Fruit fly (Drosophila melanogaster) whole organism, pupa: ENCODE results near the gene CG32075.

Source experiments
- CG10348 ChIP-seq: fragments of 200-800 bp; sonication (Bioruptor generic); IDR thresholded peaks from 2 replicates; pipeline ENCODE4 v1.3.6; 2022; ENCODE audit warnings: missing biosample characterization, missing genetic modification characterization
- CG12605 ChIP-seq: fragments of 200-800 bp; sonication (Bioruptor generic); IDR thresholded peaks from 2 replicates; pipeline ENCODE4 v1.3.6; 2022; ENCODE audit warnings: missing biosample characterization, missing genetic modification characterization
- CG13204 ChIP-seq: fragments of 200-800 bp; sonication (Bioruptor generic); optimal IDR thresholded peaks from 2 replicates; lab custom pipeline; 2018; ENCODE audit warnings: missing biosample characterization, mild to moderate bottlenecking, missing genetic modification characterization, moderate library complexity
- CG14655 ChIP-seq: fragments of 200-800 bp; sonication (Bioruptor generic); optimal IDR thresholded peaks from 3 replicates; lab custom pipeline; 2017; ENCODE audit warnings: mild to moderate bottlenecking, missing biosample characterization, missing genetic modification reagents, missing genetic modification characterization
- CG15710 ChIP-seq: fragments of 200-800 bp; sonication (Bioruptor generic); optimal IDR thresholded peaks from 2 replicates; lab custom pipeline; 2018; ENCODE audit warnings: missing biosample characterization, mild to moderate bottlenecking, missing genetic modification characterization, moderate library complexity
- CG17806 ChIP-seq: fragments of 200-800 bp; sonication (Bioruptor generic); optimal IDR thresholded peaks from 2 replicates; lab custom pipeline; 2018; ENCODE audit warnings: missing biosample characterization, mild to moderate bottlenecking, missing genetic modification characterization, moderate library complexity
- CG32121 ChIP-seq: fragments of 200-800 bp; sonication (Bioruptor generic); IDR thresholded peaks from 2 replicates; pipeline ENCODE4 v1.3.6; 2022; ENCODE audit warnings: missing biosample characterization, missing genetic modification characterization
- CG34367 ChIP-seq: fragments of 200-800 bp; sonication (Bioruptor generic); optimal IDR thresholded peaks from 2 replicates; lab custom pipeline; 2018; ENCODE audit warnings: missing biosample characterization, mild to moderate bottlenecking, missing genetic modification characterization
- CG4496 ChIP-seq: fragments of 200-800 bp; sonication (Bioruptor generic); IDR thresholded peaks from 3 replicates; pipeline ENCODE4 v1.3.6; 2022; ENCODE audit warnings: missing biosample characterization, missing genetic modification characterization
- CG8159 ChIP-seq: fragments of 200-800 bp; sonication (Bioruptor generic); optimal IDR thresholded peaks from 3 replicates; lab custom pipeline; 2018; ENCODE audit warnings: missing biosample characterization, mild to moderate bottlenecking, missing genetic modification characterization, moderate library complexity
- CG8301 ChIP-seq: fragments of 200-800 bp; sonication (Bioruptor generic); optimal IDR thresholded peaks from 2 replicates; lab custom pipeline; 2018; ENCODE audit warnings: missing biosample characterization, mild to moderate bottlenecking, missing genetic modification characterization
- CG9948 ChIP-seq: fragments of 200-800 bp; sonication (Bioruptor generic); optimal IDR thresholded peaks from 2 replicates; lab custom pipeline; 2018; ENCODE audit warnings: missing biosample characterization, mild to moderate bottlenecking, missing genetic modification characterization, moderate library complexity
- D1 ChIP-seq: fragments of 200-800 bp; sonication (Bioruptor generic); optimal IDR thresholded peaks from 2 replicates; lab custom pipeline; 2018; ENCODE audit warnings: missing biosample characterization, mild to moderate bottlenecking, missing genetic modification characterization, moderate library complexity
- EcR ChIP-seq: fragments of 200-800 bp; sonication (Bioruptor generic); optimal IDR thresholded peaks from 3 replicates; lab custom pipeline; 2019; ENCODE audit warnings: missing biosample characterization, missing genetic modification characterization, mild to moderate bottlenecking, moderate library complexity, missing genetic modification reagents
- Ets98B ChIP-seq: fragments of 200-800 bp; sonication (Bioruptor generic); IDR thresholded peaks from 2 replicates; pipeline ENCODE4 v1.3.6; 2022; ENCODE audit warnings: missing biosample characterization, missing genetic modification characterization
- Pif1A ChIP-seq: fragments of 200-800 bp; sonication (Bioruptor generic); optimal IDR thresholded peaks from 3 replicates; lab custom pipeline; 2016; ENCODE audit warnings: missing biosample characterization, missing genetic modification characterization
- Pif1B ChIP-seq: fragments of 200-800 bp; sonication (Bioruptor generic); optimal IDR thresholded peaks from 3 replicates; lab custom pipeline; 2016; ENCODE audit warnings: missing biosample characterization, missing genetic modification characterization
- Snoo ChIP-seq: fragments of 200-800 bp; sonication (Bioruptor generic); optimal IDR thresholded peaks from 3 replicates; lab custom pipeline; 2017; ENCODE audit warnings: missing biosample characterization, mild to moderate bottlenecking, missing genetic modification characterization, inconsistent platforms
- fd96Ca ChIP-seq: fragments of 200-800 bp; sonication (Bioruptor generic); IDR thresholded peaks from 3 replicates; pipeline ENCODE4 v1.3.6; 2022; ENCODE audit warnings: missing biosample characterization, missing genetic modification characterization
- gl ChIP-seq: fragments of 200-800 bp; sonication (Bioruptor generic); optimal IDR thresholded peaks from 2 replicates; lab custom pipeline; 2018; ENCODE audit warnings: missing biosample characterization, mild to moderate bottlenecking, missing genetic modification characterization
- rn ChIP-seq: fragments of 200-800 bp; sonication (Bioruptor generic); IDR thresholded peaks from 2 replicates; pipeline ENCODE4 v1.3.6; 2022; ENCODE audit warnings: missing biosample characterization, missing genetic modification characterization

CG32075 gene

DNA sequence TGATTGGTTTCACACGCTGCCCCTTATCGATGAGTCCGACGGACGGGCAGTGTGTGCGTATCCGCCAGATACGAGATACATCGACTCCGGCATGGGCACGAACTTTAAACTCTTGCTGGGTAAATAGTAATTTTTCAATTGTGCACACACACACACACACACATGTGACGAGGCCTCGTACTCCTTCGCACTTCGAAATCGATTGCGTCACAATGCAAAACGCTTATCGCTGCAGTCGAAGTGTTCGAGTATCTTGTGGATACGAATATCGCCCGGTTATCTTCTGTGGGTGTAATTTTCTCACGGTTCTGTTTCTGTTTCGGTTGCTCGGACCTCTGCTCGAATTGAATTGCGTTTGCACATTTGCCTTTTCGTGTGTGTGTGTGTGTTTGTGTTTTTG, 29.7 kb downstream of the CG32075 start:
- TF ChIP-seq CG34367 (tag; lab: Kevin White, UChicago) (no peak), CG17806 (no peak), Pif1B (GFP tag; lab: Kevin White, UChicago) (no peak), Ets98B (GFP tag; lab: Robert Waterston, UW) (no peak), CG13204 (GFP tag; lab: Kevin White, UChicago) (no peak), CG12605 (GFP tag; lab: Robert Waterston, UW) (no peak), CG10348 (GFP tag; lab: Robert Waterston, UW) (no peak), EcR (no peak)

DNA sequence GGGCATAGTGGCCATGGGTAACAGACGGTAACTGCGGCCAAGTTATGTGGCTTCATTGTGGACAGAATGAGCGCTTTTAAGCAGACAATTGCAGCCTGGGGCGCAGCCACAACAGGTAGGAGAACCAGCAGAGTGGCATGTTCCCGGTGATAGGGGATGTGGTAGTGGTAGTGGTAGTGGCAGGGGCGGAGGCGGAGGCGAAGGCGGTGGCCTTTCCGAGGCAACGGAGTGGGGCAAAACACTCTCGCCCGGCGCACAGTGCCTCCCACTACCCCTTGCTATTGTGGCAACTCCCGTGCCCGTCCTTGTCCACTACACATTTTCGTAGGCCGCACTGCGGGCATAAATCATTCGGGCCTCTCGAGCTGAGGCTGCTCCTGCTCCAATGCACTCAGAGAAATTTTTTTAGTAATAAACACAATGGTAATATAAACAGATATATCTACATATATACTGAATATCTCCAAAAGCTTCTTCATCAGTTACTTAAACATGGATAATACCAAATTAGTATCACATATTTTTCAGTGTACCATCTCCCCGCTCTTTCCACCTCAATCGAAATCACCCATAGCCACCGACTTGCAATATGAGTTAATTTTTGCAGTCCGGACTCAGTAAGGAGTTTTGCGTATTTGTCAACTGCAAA, 31.3 kb downstream of the CG32075 start:
- TF ChIP-seq rn (GFP tag; lab: Robert Waterston, UW) (0 out of 2 replicates have a peak, but pooled peaks have one; percentile 31), CG13204 (GFP tag; lab: Kevin White, UChicago) (peak; percentile 72), CG8301 (peak; percentile 70), fd96Ca (peak; percentile 74), CG10348 (GFP tag; lab: Robert Waterston, UW) (no peak), CG34367 (tag; lab: Kevin White, UChicago) (peak; percentile 74), CG8159 (tag; lab: Kevin White, UChicago) (peak; percentile 83), CG32121 (GFP tag; lab: Robert Waterston, UW) (peak; percentile 66), D1 (peak; percentile 56), Ets98B (GFP tag; lab: Robert Waterston, UW) (peak; percentile 76), CG12605 (GFP tag; lab: Robert Waterston, UW) (peak; percentile 73), gl (tag; lab: Kevin White, UChicago) (peak; percentile 65), CG17806 (peak; percentile 85), CG15710 (tag; lab: Kevin White, UChicago) (peak; percentile 79), CG4496 (peak; percentile 78), Pif1B (GFP tag; lab: Kevin White, UChicago) (peak; percentile 66), Snoo (tag; lab: Kevin White, UChicago) (peak; percentile 62), CG14655 (GFP tag; lab: Kevin White, UChicago) (peak; percentile 77), EcR (peak; percentile 25), Pif1A (GFP tag; lab: Kevin White, UChicago) (peak; percentile 77), CG9948 (tag; lab: Kevin White, UChicago) (peak; percentile 80)

- TF ChIP-seq Pif1A (GFP tag; lab: Kevin White, UChicago) (no peak), CG4496 (0 out of 3 replicates have a peak, but pooled peaks have one; percentile 38), CG8159 (tag; lab: Kevin White, UChicago) (peak; percentile 60), CG9948 (tag; lab: Kevin White, UChicago) (peak; percentile 50), CG8301 (peak; percentile 47), Pif1B (GFP tag; lab: Kevin White, UChicago) (peak; percentile 22), CG17806 (peak; percentile 47), CG32121 (GFP tag; lab: Robert Waterston, UW) (peak; percentile 54; the same call in 1 of the 2 replicates), CG15710 (tag; lab: Kevin White, UChicago) (peak; percentile 53), fd96Ca (0 out of 3 replicates have a peak, but pooled peaks have one; percentile 40), rn (GFP tag; lab: Robert Waterston, UW) (no peak), gl (tag; lab: Kevin White, UChicago) (no peak), Ets98B (GFP tag; lab: Robert Waterston, UW) (peak; percentile 59; the same call in 1 of the 2 replicates), D1 (no peak), CG14655 (GFP tag; lab: Kevin White, UChicago) (peak; percentile 60), CG13204 (GFP tag; lab: Kevin White, UChicago) (peak; percentile 9), CG12605 (GFP tag; lab: Robert Waterston, UW) (no peak; the same call in 1 of the 2 replicates), EcR (no peak), Snoo (tag; lab: Kevin White, UChicago) (peak; percentile 6), CG34367 (tag; lab: Kevin White, UChicago) (peak; percentile 39), CG10348 (GFP tag; lab: Robert Waterston, UW) (no peak)
- TF ChIP-seq, all 21 proteins: peak for 14
Observed at dm6 chr3L:11031784-11032183, 33.0 kb downstream of the CG32075 start.

- TF ChIP-seq CG14655 (GFP tag; lab: Kevin White, UChicago), result no peak
- TF ChIP-seq CG8159 (tag; lab: Kevin White, UChicago), result no peak
- no peak for TF ChIP-seq CG13204 (GFP tag; lab: Kevin White, UChicago)
- TF ChIP-seq D1, result no peak
- TF ChIP-seq CG10348 (GFP tag; lab: Robert Waterston, UW), result no peak
- TF ChIP-seq gl (tag; lab: Kevin White, UChicago), result no peak
- no peak for TF ChIP-seq CG15710 (tag; lab: Kevin White, UChicago)
- no peak for TF ChIP-seq CG12605 (GFP tag; lab: Robert Waterston, UW)
- no peak for TF ChIP-seq CG4496
- no peak for TF ChIP-seq CG34367 (tag; lab: Kevin White, UChicago)
- TF ChIP-seq CG17806, result no peak
- no peak for TF ChIP-seq EcR
- no peak for TF ChIP-seq CG32121 (GFP tag; lab: Robert Waterston, UW)
- no peak for TF ChIP-seq Pif1B (GFP tag; lab: Kevin White, UChicago)
- no peak for TF ChIP-seq Pif1A (GFP tag; lab: Kevin White, UChicago)
Observed at dm6 chr3L:11027279-11027678, 37.5 kb downstream of the CG32075 start, which contains the start of gene CG32081. TSS of gene CG32081 (plus strand) at chr3L:11027579.

- TF ChIP-seq CG8301, result no peak
- no peak for TF ChIP-seq CG14655 (GFP tag; lab: Kevin White, UChicago)
- no peak for TF ChIP-seq CG8159 (tag; lab: Kevin White, UChicago)
- TF ChIP-seq CG15710 (tag; lab: Kevin White, UChicago), result no peak
- TF ChIP-seq CG10348 (GFP tag; lab: Robert Waterston, UW), result no peak
- no peak for TF ChIP-seq CG34367 (tag; lab: Kevin White, UChicago)
- TF ChIP-seq fd96Ca, result no peak
- no peak for TF ChIP-seq CG9948 (tag; lab: Kevin White, UChicago)
- TF ChIP-seq EcR, result no peak
- TF ChIP-seq Pif1A (GFP tag; lab: Kevin White, UChicago), result no peak
- no peak for TF ChIP-seq CG13204 (GFP tag; lab: Kevin White, UChicago)
- TF ChIP-seq CG17806, result no peak
- TF ChIP-seq CG4496, result no peak
- TF ChIP-seq D1, result no peak
Observed at dm6 chr3L:11025261-11025660, 39.5 kb downstream of the CG32075 start, which contains the start of gene CG32079. TSS of gene CG32079 (plus strand) at chr3L:11025561.
